Fruit fly (Drosophila melanogaster) whole organism, pupa: ENCODE results near the gene Sbds.

ENCODE experiments used
- CG10348 ChIP-seq: fragments of 200-800 bp; sonication (Bioruptor generic); IDR thresholded peaks from 2 replicates; pipeline ENCODE4 v1.3.6; 2022; ENCODE audit warnings: missing biosample characterization, missing genetic modification characterization
- CG12605 ChIP-seq: fragments of 200-800 bp; sonication (Bioruptor generic); IDR thresholded peaks from 2 replicates; pipeline ENCODE4 v1.3.6; 2022; ENCODE audit warnings: missing biosample characterization, missing genetic modification characterization
- CG13204 ChIP-seq: fragments of 200-800 bp; sonication (Bioruptor generic); optimal IDR thresholded peaks from 2 replicates; lab custom pipeline; 2018; ENCODE audit warnings: missing biosample characterization, mild to moderate bottlenecking, missing genetic modification characterization, moderate library complexity
- CG14655 ChIP-seq: fragments of 200-800 bp; sonication (Bioruptor generic); optimal IDR thresholded peaks from 3 replicates; lab custom pipeline; 2017; ENCODE audit warnings: mild to moderate bottlenecking, missing biosample characterization, missing genetic modification reagents, missing genetic modification characterization
- CG34367 ChIP-seq: fragments of 200-800 bp; sonication (Bioruptor generic); optimal IDR thresholded peaks from 2 replicates; lab custom pipeline; 2018; ENCODE audit warnings: missing biosample characterization, mild to moderate bottlenecking, missing genetic modification characterization
- CG8159 ChIP-seq: fragments of 200-800 bp; sonication (Bioruptor generic); optimal IDR thresholded peaks from 3 replicates; lab custom pipeline; 2018; ENCODE audit warnings: missing biosample characterization, mild to moderate bottlenecking, missing genetic modification characterization, moderate library complexity
- EcR ChIP-seq: fragments of 200-800 bp; sonication (Bioruptor generic); optimal IDR thresholded peaks from 3 replicates; lab custom pipeline; 2019; ENCODE audit warnings: missing biosample characterization, missing genetic modification characterization, mild to moderate bottlenecking, moderate library complexity, missing genetic modification reagents
- Ets98B ChIP-seq: fragments of 200-800 bp; sonication (Bioruptor generic); IDR thresholded peaks from 2 replicates; pipeline ENCODE4 v1.3.6; 2022; ENCODE audit warnings: missing biosample characterization, missing genetic modification characterization
- Snoo ChIP-seq: fragments of 200-800 bp; sonication (Bioruptor generic); optimal IDR thresholded peaks from 3 replicates; lab custom pipeline; 2017; ENCODE audit warnings: missing biosample characterization, mild to moderate bottlenecking, missing genetic modification characterization, inconsistent platforms
- gl ChIP-seq: fragments of 200-800 bp; sonication (Bioruptor generic); optimal IDR thresholded peaks from 2 replicates; lab custom pipeline; 2018; ENCODE audit warnings: missing biosample characterization, mild to moderate bottlenecking, missing genetic modification characterization
- rn ChIP-seq: fragments of 200-800 bp; sonication (Bioruptor generic); IDR thresholded peaks from 2 replicates; pipeline ENCODE4 v1.3.6; 2022; ENCODE audit warnings: missing biosample characterization, missing genetic modification characterization

- TF ChIP-seq Ets98B (GFP tag; lab: Robert Waterston, UW) = no peak; the same call in 1 of the 2 replicates
- TF ChIP-seq EcR (GFP tag; lab: Kevin White, UChicago) = no peak
- TF ChIP-seq gl = no peak
- TF ChIP-seq rn (GFP tag; lab: Robert Waterston, UW) = no peak
- TF ChIP-seq Snoo (tag; lab: Kevin White, UChicago) = no peak
- no peak for TF ChIP-seq CG8159 (tag; lab: Kevin White, UChicago)
- no peak for TF ChIP-seq CG10348
- TF ChIP-seq CG14655 (GFP tag; lab: Kevin White, UChicago) = no peak
- TF ChIP-seq CG13204 (GFP tag; lab: Kevin White, UChicago) = no peak
- no peak for TF ChIP-seq CG12605 (GFP tag; lab: Robert Waterston, UW)
- TF ChIP-seq CG34367 (tag; lab: Kevin White, UChicago) = no peak
Measured at dm6 chr3L:6704468-6705056, 48.2 kb upstream of the Sbds start, which contains the start of gene CG8519.
